Worm (Caenorhabditis elegans): ENCODE data around the gene mocs-1.

DNA sequence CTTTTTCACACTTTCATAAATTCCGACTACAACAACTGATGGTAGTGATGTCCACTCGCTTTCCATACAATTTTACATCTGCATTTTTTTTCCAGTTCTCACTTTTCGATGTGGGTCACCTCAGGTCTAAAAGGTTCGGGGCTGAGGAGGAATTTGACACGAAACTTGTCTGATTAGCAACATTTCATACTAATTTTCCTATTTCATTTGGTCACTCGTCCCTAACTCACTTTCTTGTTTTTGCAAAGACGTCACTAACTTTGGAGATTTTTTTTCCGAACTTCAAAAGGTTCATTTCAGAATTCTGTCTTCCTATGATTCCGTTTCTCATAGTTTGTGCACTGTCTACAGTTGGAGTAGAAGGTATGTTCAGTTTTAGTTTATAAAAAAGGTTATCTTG lies 47.2 kb upstream of the mocs-1 start, which contains the start of gene H13N06.2:
- TF ChIP-seq snpc-4 (tag; optimal IDR thresholded peaks at IDR 0.05): no peak
- no peak for TF ChIP-seq blmp-1 (tag; optimal IDR thresholded peaks at IDR 0.05)
- TF ChIP-seq ztf-11 (tag; optimal IDR thresholded peaks at IDR 0.05): no peak
- TF ChIP-seq C34B4.2 (tag; optimal IDR thresholded peaks at IDR 0.05): no peak
- TF ChIP-seq egl-27 (tag; optimal IDR thresholded peaks at IDR 0.05): no peak

Measured in whole organism, L1 larva.